Fruit fly (Drosophila melanogaster) S2 (cell line): ENCODE data around the gene nxf4.

Experiments
- CG8478 ChIP-seq: fragments of >200 bp; optimal IDR thresholded peaks from 2 replicates; lab custom pipeline; 2018
- CTCF ChIP-seq, 2 experiments: fragments of >200 bp; optimal IDR thresholded peaks; 2 replicates each; lab custom pipeline; 2018

DNA sequence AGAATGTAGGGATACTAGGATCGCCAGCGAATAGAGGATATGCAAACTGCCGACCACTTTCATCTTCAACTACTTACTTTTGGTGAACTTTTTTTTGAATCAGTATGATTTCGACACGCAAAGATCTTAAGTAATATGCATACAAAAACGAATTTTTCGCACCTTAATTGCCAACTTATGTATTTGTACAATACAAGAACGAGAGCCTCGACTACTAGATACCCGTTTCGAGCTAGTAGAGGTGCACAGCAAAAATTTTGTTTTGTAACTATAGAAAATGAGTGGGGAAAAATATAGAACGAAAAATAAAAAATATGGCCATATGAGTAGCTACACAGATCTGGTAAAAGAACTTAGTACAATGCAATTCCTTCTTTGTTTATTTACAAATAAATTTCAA lies 29.4 kb upstream of the nxf4 start, which contains the start of gene CG10029:
- TF ChIP-seq CG8478 (no peak), CTCF (optimal IDR thresholded peaks at IDR 0.05; lab: Kevin White, UChicago) (no peak)
